Worm (Caenorhabditis elegans) whole organism, L4 larva: ENCODE results near the gene nhl-3.

Experiments used
- F10B5.3 ChIP-seq: sonication (generic microtip); optimal IDR thresholded peaks from 2 replicates; lab custom pipeline; 2016; ENCODE audit warnings: mild to moderate bottlenecking, missing genetic modification characterization, missing compliant biosample characterization
- attf-4 ChIP-seq: sonication (generic microtip); optimal IDR thresholded peaks from 3 replicates; lab custom pipeline; 2017; ENCODE audit warnings: missing biosample characterization, missing genetic modification characterization
- ceh-82 ChIP-seq: sonication (generic microtip); optimal IDR thresholded peaks from 2 replicates; lab custom pipeline; 2017; ENCODE audit warnings: missing biosample characterization, missing genetic modification characterization
- ctbp-1 ChIP-seq: fragments of 200-800 bp; sonication (Bioruptor generic); IDR thresholded peaks from 2 replicates; pipeline ENCODE4 v1.3.6; 2022; ENCODE audit warnings: missing genetic modification reagents, missing genetic modification characterization, missing compliant biosample characterization
- fos-1 ChIP-seq: fragments of 150-350 bp; optimal IDR thresholded peaks from 2 replicates; lab custom pipeline; 2014; ENCODE audit warnings: missing biosample characterization, missing genetic modification characterization
- nhr-237 ChIP-seq: sonication (generic microtip); optimal IDR thresholded peaks from 2 replicates; lab custom pipeline; 2017; ENCODE audit warnings: missing biosample characterization, missing genetic modification characterization
- rbr-2 ChIP-seq: sonication (generic microtip); optimal IDR thresholded peaks from 2 replicates; lab custom pipeline; 2016; ENCODE audit warnings: missing genotype, missing genetic modification characterization, missing compliant biosample characterization
- spr-3 ChIP-seq: fragments of 200-800 bp; sonication (Bioruptor generic); optimal IDR thresholded peaks from 2 replicates; lab custom pipeline; 2018; ENCODE audit warnings: mild to moderate bottlenecking, missing genetic modification characterization, missing compliant biosample characterization
- unc-39 ChIP-seq: sonication (generic microtip); optimal IDR thresholded peaks from 2 replicates; lab custom pipeline; 2017; ENCODE audit warnings: missing biosample characterization, missing genetic modification characterization
- ztf-7 ChIP-seq: fragments of 150-350 bp; optimal IDR thresholded peaks from 2 replicates; lab custom pipeline; 2014; ENCODE audit warnings: missing biosample characterization, missing genetic modification characterization

- no peak for TF ChIP-seq ztf-7 (tag; lab: Kevin White, UChicago)
- no peak for TF ChIP-seq F10B5.3 (tag; lab: Kevin White, UChicago)
- no peak for TF ChIP-seq fos-1 (tag; lab: Kevin White, UChicago)
- TF ChIP-seq spr-3 (GFP tag; lab: Kevin White, UChicago), result no peak
- TF ChIP-seq attf-4, result no peak
- TF ChIP-seq nhr-237 (tag; lab: Kevin White, UChicago), result no peak
- TF ChIP-seq rbr-2 (tag; lab: Kevin White, UChicago), result no peak
- no peak for TF ChIP-seq ceh-82 (tag; lab: Kevin White, UChicago)
- no peak for TF ChIP-seq ctbp-1 (GFP tag; lab: Robert Waterston, UW)
- TF ChIP-seq unc-39 (tag; lab: Kevin White, UChicago), result no peak
Observed at ce11 chrII:602020-602419, at the start of gene nhl-3.
